Worm (Caenorhabditis elegans) whole organism, early embryonic: Measurements from ENCODE around the gene srg-31.

Source experiments
- B0310.2 ChIP-seq: sonication (generic microtip); optimal IDR thresholded peaks from 2 replicates; lab custom pipeline; 2016; ENCODE audit warnings: mild to moderate bottlenecking, missing genetic modification characterization, missing compliant biosample characterization
- F13C5.2 ChIP-seq: sonication (generic microtip); optimal IDR thresholded peaks from 2 replicates; lab custom pipeline; 2017; ENCODE audit warnings: mild to moderate bottlenecking, missing genetic modification characterization, inconsistent platforms, missing compliant biosample characterization
- aly-1 ChIP-seq: sonication (generic microtip); optimal IDR thresholded peaks from 2 replicates; lab custom pipeline; 2016; ENCODE audit warnings: missing genetic modification characterization, missing compliant biosample characterization
- ama-1 ChIP-seq: fragments of 150-350 bp; optimal IDR thresholded peaks from 2 replicates; lab custom pipeline; 2014
- ceh-13 ChIP-seq: fragments of 200-800 bp; sonication (Bioruptor generic); optimal IDR thresholded peaks from 2 replicates; lab custom pipeline; 2018; ENCODE audit warnings: mild to moderate bottlenecking, missing genetic modification characterization, missing compliant biosample characterization
- ceh-36 ChIP-seq: sonication (generic microtip); optimal IDR thresholded peaks from 2 replicates; lab custom pipeline; 2016; ENCODE audit warnings: missing genetic modification characterization, inconsistent platforms, missing compliant biosample characterization
- ets-7 ChIP-seq: sonication (generic microtip); optimal IDR thresholded peaks from 2 replicates; lab custom pipeline; 2016; ENCODE audit warnings: missing genotype, missing genetic modification characterization, missing compliant biosample characterization
- flt-1 ChIP-seq: fragments of 200-800 bp; sonication (Bioruptor generic); IDR thresholded peaks from 2 replicates; pipeline ENCODE4 v1.3.6; 2022; ENCODE audit warnings: missing genetic modification characterization, missing compliant biosample characterization
- hmbx-1 ChIP-seq: sonication (generic microtip); optimal IDR thresholded peaks from 2 replicates; lab custom pipeline; 2016; ENCODE audit warnings: mild to moderate bottlenecking, missing genetic modification characterization, missing compliant biosample characterization
- hmg-4 ChIP-seq: fragments of 200-800 bp; sonication (Bioruptor generic); optimal IDR thresholded peaks from 2 replicates; lab custom pipeline; 2018; ENCODE audit warnings: mild to moderate bottlenecking, missing genetic modification characterization, missing compliant biosample characterization
- hnd-1 ChIP-seq: sonication (generic microtip); optimal IDR thresholded peaks from 2 replicates; lab custom pipeline; 2016; ENCODE audit warnings: missing genetic modification characterization, missing compliant biosample characterization
- pes-1 ChIP-seq: fragments of 200-800 bp; sonication (Bioruptor generic); IDR thresholded peaks from 2 replicates; pipeline ENCODE4 v1.3.6; 2022; ENCODE audit warnings: missing genetic modification reagents, missing genetic modification characterization, missing compliant biosample characterization
- scrt-1 ChIP-seq: fragments of 200-800 bp; sonication (Bioruptor generic); IDR thresholded peaks from 2 replicates; pipeline ENCODE4 v1.3.6; 2022; ENCODE audit warnings: missing genetic modification characterization, missing compliant biosample characterization
- sea-1 ChIP-seq: fragments of 200-800 bp; sonication (Bioruptor generic); conservative IDR thresholded peaks from 2 replicates; pipeline ENCODE4 v1.3.6; 2022; ENCODE audit warnings: missing genetic modification characterization, missing compliant biosample characterization
- tbx-11 ChIP-seq: fragments of 200-800 bp; sonication (Bioruptor generic); IDR thresholded peaks from 2 replicates; pipeline ENCODE4 v1.3.6; 2022; ENCODE audit warnings: missing genetic modification characterization, missing compliant biosample characterization
- tbx-37 ChIP-seq: fragments of 200-800 bp; sonication (Bioruptor generic); conservative IDR thresholded peaks from 2 replicates; pipeline ENCODE4 v1.3.6; 2022; ENCODE audit warnings: missing genetic modification reagents, missing genetic modification characterization, missing compliant biosample characterization
- tra-4 ChIP-seq: sonication (generic microtip); optimal IDR thresholded peaks from 2 replicates; lab custom pipeline; 2017; ENCODE audit warnings: missing genetic modification characterization, missing compliant biosample characterization

Gene srg-31

ce11 chrV:6926633-6927032 lies 27.1 kb downstream of the srg-31 start:
- TF ChIP-seq hmg-4: no peak
- TF ChIP-seq B0310.2: no peak
- no peak for TF ChIP-seq aly-1
- TF ChIP-seq tbx-37 (GFP tag; lab: Robert Waterston, UW): no peak
- no peak for TF ChIP-seq scrt-1 (GFP tag; lab: Robert Waterston, UW)
- no peak for TF ChIP-seq flt-1 (GFP tag; lab: Robert Waterston, UW)
- TF ChIP-seq tbx-11 (GFP tag; lab: Robert Waterston, UW): no peak
- TF ChIP-seq hnd-1 (tag; lab: Kevin White, UChicago): no peak
- no peak for TF ChIP-seq F13C5.2 (tag; lab: Kevin White, UChicago)
- TF ChIP-seq pes-1 (GFP tag; lab: Robert Waterston, UW): no peak
- TF ChIP-seq ets-7 (tag; lab: Kevin White, UChicago): no peak
- TF ChIP-seq sea-1 (GFP tag; lab: Robert Waterston, UW): no peak
- TF ChIP-seq ama-1 (lab: Kevin White, UChicago): no peak
- TF ChIP-seq hmbx-1 (tag; lab: Kevin White, UChicago): no peak
- TF ChIP-seq tra-4 (tag; lab: Kevin White, UChicago): no peak
- no peak for TF ChIP-seq ceh-36 (tag; lab: Kevin White, UChicago)
- TF ChIP-seq ceh-13 (GFP tag; lab: Kevin White, UChicago): no peak

ce11 chrV:6919251-6919650 lies 34.4 kb downstream of the srg-31 start:
- TF ChIP-seq ceh-36 (tag; lab: Kevin White, UChicago) (no peak), tra-4 (tag; lab: Kevin White, UChicago) (no peak), hmg-4 (no peak), B0310.2 (no peak), hnd-1 (tag; lab: Kevin White, UChicago) (no peak), ceh-13 (GFP tag; lab: Kevin White, UChicago) (no peak), hmbx-1 (tag; lab: Kevin White, UChicago) (no peak), ets-7 (tag; lab: Kevin White, UChicago) (no peak)

ce11 chrV:6917280-6917679 lies 36.4 kb downstream of the srg-31 start:
- TF ChIP-seq ceh-36 (tag; lab: Kevin White, UChicago) (no peak), hnd-1 (tag; lab: Kevin White, UChicago) (no peak), tra-4 (tag; lab: Kevin White, UChicago) (no peak), ama-1 (lab: Kevin White, UChicago) (no peak), aly-1 (no peak), ceh-13 (GFP tag; lab: Kevin White, UChicago) (no peak), B0310.2 (no peak), F13C5.2 (tag; lab: Kevin White, UChicago) (no peak), ets-7 (tag; lab: Kevin White, UChicago) (no peak), pes-1 (GFP tag; lab: Robert Waterston, UW) (no peak), hmg-4 (no peak), scrt-1 (GFP tag; lab: Robert Waterston, UW) (no peak)

DNA sequence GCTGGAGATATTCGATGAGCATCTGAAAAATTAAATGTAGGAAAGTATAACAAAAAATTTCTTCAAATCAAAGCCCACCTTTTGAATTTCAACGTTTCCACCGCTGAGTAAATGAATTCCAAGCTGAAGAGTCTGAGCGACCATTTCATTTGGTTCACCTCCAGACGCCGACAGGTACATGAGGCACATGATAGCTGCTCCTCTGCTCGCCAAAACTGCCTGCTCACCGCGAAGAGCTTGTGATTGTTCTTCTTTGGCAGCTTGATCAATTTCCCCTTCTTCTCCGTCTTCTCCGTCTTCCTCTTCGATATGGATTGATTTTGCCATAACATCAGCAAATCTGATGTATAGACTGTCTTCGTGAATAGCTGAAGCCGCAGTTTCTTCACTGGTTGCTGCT lies 47.3 kb downstream of the srg-31 start:
- TF ChIP-seq sea-1 (GFP tag; lab: Robert Waterston, UW) (no peak), F13C5.2 (tag; lab: Kevin White, UChicago) (no peak), ceh-13 (GFP tag; lab: Kevin White, UChicago) (no peak), ceh-36 (tag; lab: Kevin White, UChicago) (no peak), hmg-4 (no peak), aly-1 (no peak), tra-4 (tag; lab: Kevin White, UChicago) (no peak), tbx-37 (GFP tag; lab: Robert Waterston, UW) (no peak), hmbx-1 (tag; lab: Kevin White, UChicago) (no peak), ets-7 (tag; lab: Kevin White, UChicago) (no peak), flt-1 (GFP tag; lab: Robert Waterston, UW) (no peak), B0310.2 (no peak), pes-1 (GFP tag; lab: Robert Waterston, UW) (no peak), tbx-11 (GFP tag; lab: Robert Waterston, UW) (no peak), ama-1 (lab: Kevin White, UChicago) (no peak), scrt-1 (GFP tag; lab: Robert Waterston, UW) (no peak), hnd-1 (tag; lab: Kevin White, UChicago) (no peak)

ce11 chrV:6901943-6902549 lies 51.7 kb downstream of the srg-31 start:
- no peak for TF ChIP-seq ceh-13 (GFP tag; lab: Kevin White, UChicago)
- TF ChIP-seq flt-1 (GFP tag; lab: Robert Waterston, UW): no peak
- TF ChIP-seq hmg-4: no peak
- TF ChIP-seq scrt-1 (GFP tag; lab: Robert Waterston, UW): no peak
- no peak for TF ChIP-seq tra-4 (tag; lab: Kevin White, UChicago)
- TF ChIP-seq ceh-36 (tag; lab: Kevin White, UChicago): no peak
- TF ChIP-seq tbx-11 (GFP tag; lab: Robert Waterston, UW): no peak
- TF ChIP-seq aly-1: no peak
- TF ChIP-seq ama-1 (lab: Kevin White, UChicago): no peak
- no peak for TF ChIP-seq tbx-37 (GFP tag; lab: Robert Waterston, UW)
- TF ChIP-seq pes-1 (GFP tag; lab: Robert Waterston, UW): no peak
- TF ChIP-seq hnd-1 (tag; lab: Kevin White, UChicago): no peak
- no peak for TF ChIP-seq F13C5.2 (tag; lab: Kevin White, UChicago)
- TF ChIP-seq sea-1 (GFP tag; lab: Robert Waterston, UW): no peak
- no peak for TF ChIP-seq B0310.2
- no peak for TF ChIP-seq hmbx-1 (tag; lab: Kevin White, UChicago)
- TF ChIP-seq ets-7 (tag; lab: Kevin White, UChicago): no peak
